Fruit fly (Drosophila melanogaster) whole organism, wandering third instar larva: Measurements from ENCODE around the gene SclA.

Experiments
- Abd-B ChIP-seq: fragments of >200 bp; optimal IDR thresholded peaks from 2 replicates; lab custom pipeline; 2017; ENCODE audit warnings: missing biosample characterization, missing genetic modification characterization
- Dfd ChIP-seq: fragments of >200 bp; optimal IDR thresholded peaks from 2 replicates; lab custom pipeline; 2017; ENCODE audit warnings: missing biosample characterization, missing genetic modification characterization
- HLH106 ChIP-seq: fragments of 200-800 bp; optimal IDR thresholded peaks from 3 replicates; lab custom pipeline; 2019; ENCODE audit warnings: missing biosample characterization, mild to moderate bottlenecking, missing genetic modification characterization, moderate library complexity
- Mio ChIP-seq: sonication (Bioruptor generic); optimal IDR thresholded peaks from 2 replicates; lab custom pipeline; 2016; ENCODE audit warnings: missing biosample characterization, missing genetic modification characterization
- OdsH ChIP-seq: fragments of 200-800 bp; sonication (Bioruptor generic); optimal IDR thresholded peaks from 2 replicates; lab custom pipeline; 2016; ENCODE audit warnings: missing biosample characterization, mild to moderate bottlenecking, missing genetic modification characterization
- br ChIP-seq: fragments of 200-800 bp; sonication (Bioruptor generic); optimal IDR thresholded peaks from 2 replicates; lab custom pipeline; 2016; ENCODE audit warnings: missing biosample characterization, missing genetic modification characterization
- brk ChIP-seq: fragments of 200-800 bp; sonication (Bioruptor generic); optimal IDR thresholded peaks from 2 replicates; lab custom pipeline; 2016; ENCODE audit warnings: missing biosample characterization, mild to moderate bottlenecking, missing genetic modification characterization
- h ChIP-seq: fragments of 200-800 bp; sonication (Bioruptor generic); optimal IDR thresholded peaks from 3 replicates; lab custom pipeline; 2016; ENCODE audit warnings: missing biosample characterization, mild to moderate bottlenecking, missing genetic modification characterization
- pan ChIP-seq: fragments of >200 bp; optimal IDR thresholded peaks from 2 replicates; lab custom pipeline; 2017
- psq ChIP-seq: fragments of 200-800 bp; sonication (Bioruptor generic); optimal IDR thresholded peaks from 3 replicates; lab custom pipeline; 2017; ENCODE audit warnings: missing biosample characterization, mild to moderate bottlenecking, missing genetic modification characterization, moderate library complexity
- sage ChIP-seq: fragments of 200-800 bp; sonication (Bioruptor generic); optimal IDR thresholded peaks from 2 replicates; lab custom pipeline; 2016; ENCODE audit warnings: missing biosample characterization, mild to moderate bottlenecking, missing genetic modification characterization
- sv ChIP-seq: fragments of 200-800 bp; sonication (Bioruptor generic); optimal IDR thresholded peaks from 3 replicates; lab custom pipeline; 2016; ENCODE audit warnings: missing biosample characterization, missing genetic modification characterization
- usp ChIP-seq: fragments of >200 bp; optimal IDR thresholded peaks from 2 replicates; lab custom pipeline; 2017; ENCODE audit warnings: missing biosample characterization, missing genetic modification characterization
- woc ChIP-seq: sonication (Bioruptor generic); optimal IDR thresholded peaks from 2 replicates; lab custom pipeline; 2016; ENCODE audit warnings: missing biosample characterization, mild to moderate bottlenecking, missing genetic modification characterization

DNA sequence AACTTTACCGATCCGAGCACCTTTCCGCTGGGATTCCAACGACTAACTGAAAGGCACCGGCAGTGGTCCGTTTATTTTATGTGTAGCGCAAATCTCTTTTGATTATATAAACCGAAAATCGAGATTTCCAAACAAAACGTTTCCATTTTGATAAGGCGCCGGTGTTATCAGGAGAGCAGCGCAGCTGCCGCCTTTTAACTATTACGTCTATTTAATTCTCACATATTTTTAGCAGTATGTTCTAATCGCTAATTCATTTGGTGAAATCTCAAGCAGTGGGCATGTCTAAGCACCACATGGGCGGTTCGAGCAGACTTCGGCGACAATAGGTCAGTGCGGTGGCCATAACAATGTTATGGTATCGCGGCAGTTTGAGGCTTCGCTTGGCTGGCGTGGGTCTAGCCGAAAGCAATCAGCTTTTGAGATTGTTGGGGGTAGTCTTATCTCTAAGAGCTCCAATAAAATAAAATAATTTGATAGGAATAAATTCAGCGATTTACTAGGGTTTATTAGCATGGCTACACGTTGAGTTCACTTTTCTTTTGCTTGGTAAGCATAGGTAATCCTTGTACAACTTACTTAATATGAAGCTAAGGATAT lies 47.0 kb upstream of the SclA start, which contains the start of gene Cyt-b5-r:
- TF ChIP-seq brk (no peak), usp (no peak), OdsH (no peak), sage (GFP tag; lab: Kevin White, UChicago) (no peak), br (peak; percentile 21), Mio (GFP tag; lab: Kevin White, UChicago) (no peak), Abd-B (GFP tag; lab: Kevin White, UChicago) (no peak), psq (GFP tag; lab: Kevin White, UChicago) (no peak), Dfd (no peak), pan (lab: Kevin White, UChicago) (no peak), HLH106 (tag; lab: Kevin White, UChicago) (no peak), h (no peak), woc (no peak), sv (GFP tag; lab: Kevin White, UChicago) (no peak)
